Fruit fly (Drosophila melanogaster) whole organism, adult: Measurements from ENCODE around the gene CG13675.

Source experiments
- CG11617 ChIP-seq: fragments of 200-800 bp; sonication (Bioruptor generic); optimal IDR thresholded peaks from 2 replicates; lab custom pipeline; 2017; ENCODE audit warnings: mild to moderate bottlenecking, missing biosample characterization, missing genetic modification reagents, missing genetic modification characterization
- CG12768 ChIP-seq: fragments of 200-800 bp; sonication (Bioruptor generic); optimal IDR thresholded peaks from 2 replicates; lab custom pipeline; 2017; ENCODE audit warnings: missing biosample characterization, missing genetic modification characterization, mild to moderate bottlenecking, moderate library complexity, missing genetic modification reagents
- CG14711 ChIP-seq: fragments of 200-800 bp; sonication (Bioruptor generic); optimal IDR thresholded peaks from 2 replicates; lab custom pipeline; 2018; ENCODE audit warnings: missing biosample characterization, mild to moderate bottlenecking, missing genetic modification characterization, moderate library complexity
- CG1620 ChIP-seq: fragments of 200-800 bp; sonication (Bioruptor generic); optimal IDR thresholded peaks from 2 replicates; lab custom pipeline; 2016; ENCODE audit warnings: missing biosample characterization, missing genetic modification characterization
- CG33017 ChIP-seq: fragments of 200-800 bp; sonication (Bioruptor generic); optimal IDR thresholded peaks from 2 replicates; lab custom pipeline; 2018; ENCODE audit warnings: missing biosample characterization, mild to moderate bottlenecking, missing genetic modification characterization, moderate library complexity
- CG5204 ChIP-seq: fragments of 200-800 bp; sonication (Bioruptor generic); optimal IDR thresholded peaks from 2 replicates; lab custom pipeline; 2016; ENCODE audit warnings: missing biosample characterization, missing genetic modification characterization
- CG7045 ChIP-seq: fragments of 200-800 bp; sonication (Bioruptor generic); optimal IDR thresholded peaks from 2 replicates; lab custom pipeline; 2017; ENCODE audit warnings: missing biosample characterization, mild to moderate bottlenecking, missing genetic modification characterization
- CG7101 ChIP-seq: fragments of 200-800 bp; sonication (Bioruptor generic); optimal IDR thresholded peaks from 2 replicates; lab custom pipeline; 2018; ENCODE audit warnings: missing biosample characterization, mild to moderate bottlenecking, missing genetic modification characterization, moderate library complexity
- Clk ChIP-seq: fragments of 200-800 bp; sonication (Bioruptor generic); optimal IDR thresholded peaks from 2 replicates; lab custom pipeline; 2017; ENCODE audit warnings: missing biosample characterization, missing genetic modification characterization
- Crg-1 ChIP-seq: fragments of 200-800 bp; sonication (Bioruptor generic); optimal IDR thresholded peaks from 2 replicates; lab custom pipeline; 2016; ENCODE audit warnings: missing biosample characterization, missing genetic modification characterization
- Hr96 ChIP-seq: fragments of 200-800 bp; sonication (Bioruptor generic); optimal IDR thresholded peaks from 2 replicates; lab custom pipeline; 2016; ENCODE audit warnings: missing biosample characterization, missing genetic modification characterization
- Mnt ChIP-seq: fragments of 200-800 bp; sonication (Bioruptor generic); optimal IDR thresholded peaks from 2 replicates; lab custom pipeline; 2016; ENCODE audit warnings: missing biosample characterization, mild to moderate bottlenecking, missing genetic modification characterization
- bab1 ChIP-seq: fragments of 200-800 bp; sonication (Bioruptor generic); optimal IDR thresholded peaks from 3 replicates; lab custom pipeline; 2019; ENCODE audit warnings: missing biosample characterization, mild to moderate bottlenecking, missing genetic modification characterization, moderate library complexity
- cic ChIP-seq: fragments of 200-800 bp; sonication (Bioruptor generic); optimal IDR thresholded peaks from 2 replicates; lab custom pipeline; 2017; ENCODE audit warnings: missing biosample characterization, mild to moderate bottlenecking, missing genetic modification characterization, moderate library complexity
- cnc ChIP-seq, 2 experiments: fragments of >200 bp; optimal IDR thresholded peaks; 2 replicates each; lab custom pipeline; 2017
- kay ChIP-seq: fragments of 200-800 bp; sonication (Bioruptor generic); peaks from one replicate; lab custom pipeline; 2016; ENCODE audit warnings: missing biosample characterization, missing genetic modification characterization, borderline replicate concordance
- ovo ChIP-seq: fragments of 200-800 bp; sonication (Bioruptor generic); optimal IDR thresholded peaks from 2 replicates; lab custom pipeline; 2016; ENCODE audit warnings: missing biosample characterization, missing genetic modification characterization
- pad ChIP-seq: fragments of 200-800 bp; sonication (Bioruptor generic); optimal IDR thresholded peaks from 3 replicates; lab custom pipeline; 2017; ENCODE audit warnings: missing biosample characterization, missing genetic modification characterization, mild to moderate bottlenecking, moderate library complexity, missing genetic modification reagents
- tj ChIP-seq: fragments of 200-800 bp; sonication (Bioruptor generic); optimal IDR thresholded peaks from 3 replicates; lab custom pipeline; 2017; ENCODE audit warnings: missing biosample characterization, mild to moderate bottlenecking, missing genetic modification characterization, moderate library complexity
- toe ChIP-seq: fragments of 200-800 bp; sonication (Bioruptor generic); optimal IDR thresholded peaks from 2 replicates; lab custom pipeline; 2016; ENCODE audit warnings: missing biosample characterization, missing genetic modification characterization

The CG13675 gene

DNA sequence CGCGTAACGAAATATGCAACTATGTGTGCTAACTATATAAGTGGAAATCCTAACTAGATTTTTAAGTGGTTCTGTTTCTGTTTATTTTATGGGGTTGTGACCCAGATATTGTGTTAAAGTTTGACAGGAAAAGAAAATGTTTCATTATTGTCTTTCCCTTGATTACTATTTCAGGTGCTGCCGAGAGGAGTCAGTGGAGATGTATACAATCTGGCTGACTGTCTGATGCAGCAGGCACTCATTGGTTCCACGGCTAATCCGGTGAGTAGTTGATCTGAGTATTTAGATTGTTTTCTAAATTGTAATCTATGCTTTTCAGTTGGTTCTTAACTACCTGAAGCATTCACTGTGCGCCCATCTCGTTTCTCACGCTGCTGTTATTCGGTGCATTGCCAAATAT lies 27.7 kb upstream of the CG13675 start, which contains the start of gene CG7387:
Gene CG7387, minus strand, starts transcription at position 101 of the 400 bp plus-strand sequence.
- TF ChIP-seq CG11617 (GFP tag; lab: Kevin White, UChicago) (no peak), CG33017 (no peak), cnc (optimal IDR thresholded peaks at IDR 0.05; lab: Kevin White, UChicago) (no peak), CG14711 (no peak), CG12768 (GFP tag; lab: Kevin White, UChicago) (no peak), Crg-1 (GFP tag; lab: Kevin White, UChicago) (no peak), Mnt (GFP tag; lab: Kevin White, UChicago) (no peak), cic (GFP tag; lab: Kevin White, UChicago) (no peak), bab1 (GFP tag; lab: Kevin White, UChicago) (no peak), CG5204 (GFP tag; lab: Kevin White, UChicago) (no peak), CG7045 (GFP tag; lab: Kevin White, UChicago) (no peak), Hr96 (GFP tag; lab: Kevin White, UChicago) (no peak), tj (GFP tag; lab: Kevin White, UChicago) (no peak), CG7101 (tag; lab: Kevin White, UChicago) (no peak), CG1620 (no peak), ovo (GFP tag; lab: Kevin White, UChicago) (no peak), pad (GFP tag; lab: Kevin White, UChicago) (no peak), kay (GFP tag; lab: Kevin White, UChicago) (no peak)

- TF ChIP-seq ovo (GFP tag; lab: Kevin White, UChicago) (no peak), CG14711 (peak; percentile 53), pad (GFP tag; lab: Kevin White, UChicago) (no peak), CG5204 (GFP tag; lab: Kevin White, UChicago) (no peak), CG33017 (peak; percentile 9), CG7045 (GFP tag; lab: Kevin White, UChicago) (peak; percentile 14), CG7101 (tag; lab: Kevin White, UChicago) (peak; percentile 35), toe (GFP tag; lab: Kevin White, UChicago) (no peak), tj (GFP tag; lab: Kevin White, UChicago) (no peak), Mnt (GFP tag; lab: Kevin White, UChicago) (peak; percentile 20), Hr96 (GFP tag; lab: Kevin White, UChicago) (no peak), cnc (optimal IDR thresholded peaks at IDR 0.05; lab: Kevin White, UChicago) (no peak), Clk (GFP tag; lab: Kevin White, UChicago) (no peak), CG1620 (no peak), bab1 (GFP tag; lab: Kevin White, UChicago) (peak; percentile 23), CG12768 (GFP tag; lab: Kevin White, UChicago) (no peak), CG11617 (GFP tag; lab: Kevin White, UChicago) (no peak), cic (GFP tag; lab: Kevin White, UChicago) (no peak), kay (GFP tag; lab: Kevin White, UChicago) (no peak), Crg-1 (GFP tag; lab: Kevin White, UChicago) (no peak)
Observed at dm6 chr3L:8191042-8191613, 25.8 kb upstream of the CG13675 start, which contains the start of gene MED24. MED24 (plus strand) TSS chr3L:8191270.

DNA sequence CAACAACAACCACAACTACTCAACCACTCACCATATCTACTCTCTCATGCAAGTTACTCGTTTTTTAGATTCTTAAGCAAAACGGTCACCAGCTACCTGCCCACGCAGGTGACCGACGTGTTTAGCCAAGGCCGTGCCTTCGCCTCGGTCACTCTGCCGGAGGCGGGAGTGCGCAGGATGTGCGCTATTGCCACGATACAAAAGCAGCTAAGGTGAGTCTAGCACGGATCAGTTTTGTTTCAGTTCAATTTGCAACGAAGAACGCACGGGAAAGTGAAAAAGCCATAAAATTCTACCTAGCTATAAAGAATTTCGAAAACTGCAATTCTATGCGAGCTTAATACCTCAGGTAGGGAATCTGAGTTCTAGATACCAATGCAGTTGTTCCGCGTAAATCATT lies 23.9 kb upstream of the CG13675 start:
- TF ChIP-seq toe (GFP tag; lab: Kevin White, UChicago) (no peak), bab1 (GFP tag; lab: Kevin White, UChicago) (no peak), CG1620 (no peak), CG11617 (GFP tag; lab: Kevin White, UChicago) (no peak), CG7045 (GFP tag; lab: Kevin White, UChicago) (no peak), Hr96 (GFP tag; lab: Kevin White, UChicago) (no peak), CG33017 (no peak), tj (GFP tag; lab: Kevin White, UChicago) (no peak), CG14711 (no peak), cic (GFP tag; lab: Kevin White, UChicago) (no peak)

DNA sequence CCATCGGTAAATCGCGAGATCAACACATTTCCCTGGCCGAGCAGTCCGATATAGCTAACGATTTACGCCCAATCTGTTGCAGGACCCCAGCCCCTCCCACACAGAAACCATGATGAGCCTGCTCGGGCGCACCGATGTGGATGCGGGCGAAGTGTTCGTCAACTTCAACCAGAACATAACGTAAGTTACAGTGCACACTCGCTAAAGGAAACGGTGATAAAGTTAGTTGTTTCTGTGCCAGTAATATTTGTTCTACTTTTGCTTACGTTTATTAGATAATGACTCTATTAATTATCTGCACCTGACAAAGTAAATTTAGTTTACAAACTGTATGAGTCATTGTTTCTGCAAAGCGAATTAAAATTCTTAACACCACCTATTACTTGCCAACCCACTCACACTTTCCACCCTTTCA lies 22.1 kb upstream of the CG13675 start:
- TF ChIP-seq Mnt (GFP tag; lab: Kevin White, UChicago) (no peak), cic (GFP tag; lab: Kevin White, UChicago) (no peak), CG12768 (GFP tag; lab: Kevin White, UChicago) (no peak), CG1620 (no peak), toe (GFP tag; lab: Kevin White, UChicago) (no peak), CG5204 (GFP tag; lab: Kevin White, UChicago) (no peak), Clk (GFP tag; lab: Kevin White, UChicago) (no peak), bab1 (GFP tag; lab: Kevin White, UChicago) (no peak)

- peak; percentile 65 for TF ChIP-seq kay (GFP tag; lab: Kevin White, UChicago)
- TF ChIP-seq tj (GFP tag; lab: Kevin White, UChicago): peak; percentile 68
- TF ChIP-seq cic (GFP tag; lab: Kevin White, UChicago): peak; percentile 76
- peak; percentile 86 for TF ChIP-seq ovo (GFP tag; lab: Kevin White, UChicago)
- peak; percentile 83 for TF ChIP-seq CG33017
- TF ChIP-seq Clk (GFP tag; lab: Kevin White, UChicago): peak; percentile 93
- peak; percentile 84 for TF ChIP-seq pad (GFP tag; lab: Kevin White, UChicago)
- peak; percentile 96 for TF ChIP-seq CG1620
- TF ChIP-seq toe (GFP tag; lab: Kevin White, UChicago): peak; percentile 96
- TF ChIP-seq CG7045 (GFP tag; lab: Kevin White, UChicago): peak; percentile 89
- peak; percentile 89 for TF ChIP-seq CG11617 (GFP tag; lab: Kevin White, UChicago)
- peak; percentile 87 for TF ChIP-seq Crg-1 (GFP tag; lab: Kevin White, UChicago)
- TF ChIP-seq cnc (optimal IDR thresholded peaks at IDR 0.05; lab: Kevin White, UChicago): no peak
- peak; percentile 88 for TF ChIP-seq Mnt (GFP tag; lab: Kevin White, UChicago)
- peak; percentile 90 for TF ChIP-seq CG7101 (tag; lab: Kevin White, UChicago)
- peak; percentile 82 for TF ChIP-seq CG14711
- peak; percentile 88 for TF ChIP-seq CG12768 (GFP tag; lab: Kevin White, UChicago)
- peak; percentile 89 for TF ChIP-seq bab1 (GFP tag; lab: Kevin White, UChicago)
- peak; percentile 92 for TF ChIP-seq Hr96 (GFP tag; lab: Kevin White, UChicago)
- no peak for TF ChIP-seq CG5204 (GFP tag; lab: Kevin White, UChicago)
Observed at dm6 chr3L:8186627-8187396, 21.5 kb upstream of the CG13675 start, which contains the start of the genes ERR and Atg18a. ERR (minus strand) TSS chr3L:8186671. Atg18a (plus strand) TSS chr3L:8186857.
